Worm (Caenorhabditis elegans): ENCODE measurements around the gene str-12.

DNA sequence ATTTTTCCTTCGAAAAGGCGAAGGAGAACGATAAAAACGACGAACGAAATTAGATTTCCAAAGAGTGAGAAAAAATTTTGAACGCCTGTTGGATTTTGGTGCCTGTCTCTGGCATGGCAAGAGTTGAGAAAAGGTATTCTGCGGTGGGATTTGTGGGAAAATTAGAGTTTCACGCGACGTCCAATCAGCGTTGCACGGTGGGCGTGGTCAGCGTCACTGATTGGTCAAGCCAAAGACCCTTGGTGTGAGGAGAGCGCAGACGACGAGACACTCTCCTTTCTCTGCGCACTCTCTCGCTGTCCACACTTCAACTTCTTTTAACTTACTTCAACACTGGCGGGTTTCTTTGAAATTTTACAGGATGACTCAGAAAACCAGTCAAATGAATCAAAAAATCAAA, 48.1 kb upstream of the str-12 start:
- TF ChIP-seq elt-3 (tag; optimal IDR thresholded peaks at IDR 0.05) (no peak), nhr-28 (tag; optimal IDR thresholded peaks at IDR 0.05) (no peak), skn-1 (tag; optimal IDR thresholded peaks at IDR 0.05) (no peak), ceh-9 (tag; optimal IDR thresholded peaks at IDR 0.05) (no peak), ama-1 (optimal IDR thresholded peaks at IDR 0.05) (no peak), elt-1 (tag; optimal IDR thresholded peaks at IDR 0.05) (no peak), zag-1 (tag; optimal IDR thresholded peaks at IDR 0.05) (no peak), pha-4 (tag; optimal IDR thresholded peaks at IDR 0.05) (no peak)
